Worm (Caenorhabditis elegans) whole organism, young adult: ENCODE data around the gene ZK354.9.
"Not testable (repeated sequence)": the region's sequence is repeated elsewhere in the genome, so short reads cannot be mapped to it uniquely, and the experiment has no call there.

ENCODE experiments used
- C17E4.6 ChIP-seq: fragments of 200-800 bp; sonication (Bioruptor generic); IDR thresholded peaks from 2 replicates; pipeline ENCODE4 v1.3.6; 2022; ENCODE audit warnings: missing genetic modification reagents, missing genetic modification characterization, missing compliant biosample characterization
- D2030.7 ChIP-seq: fragments of 200-800 bp; sonication (Bioruptor generic); IDR thresholded peaks from 2 replicates; pipeline ENCODE4 v1.3.6; 2022; ENCODE audit warnings: missing genetic modification reagents, missing genetic modification characterization, missing compliant biosample characterization
- F10E7.11 ChIP-seq: sonication (generic microtip); optimal IDR thresholded peaks from 2 replicates; lab custom pipeline; 2017; ENCODE audit warnings: mild to moderate bottlenecking, missing genetic modification characterization, moderate library complexity, missing compliant biosample characterization
- F37B4.10 ChIP-seq: fragments of 200-800 bp; sonication (Bioruptor generic); IDR thresholded peaks from 2 replicates; pipeline ENCODE4 v1.3.6; 2022; ENCODE audit warnings: missing genetic modification characterization, missing compliant biosample characterization
- K11D2.4 ChIP-seq: fragments of 200-800 bp; sonication (Bioruptor generic); IDR thresholded peaks from 2 replicates; pipeline ENCODE4 v1.3.6; 2022; ENCODE audit warnings: missing genetic modification reagents, missing genetic modification characterization, missing compliant biosample characterization
- K12H6.12 ChIP-seq: fragments of 200-800 bp; sonication (Bioruptor generic); optimal IDR thresholded peaks from 2 replicates; lab custom pipeline; 2018; ENCODE audit warnings: mild to moderate bottlenecking, missing genetic modification characterization, missing compliant biosample characterization
- Y53F4B.3 ChIP-seq: fragments of 200-800 bp; sonication (Bioruptor generic); IDR thresholded peaks from 2 replicates; pipeline ENCODE4 v1.3.6; 2022; ENCODE audit warnings: missing genetic modification reagents, missing genetic modification characterization, missing compliant biosample characterization
- Y53G8AR.9 ChIP-seq: fragments of 200-800 bp; sonication (Bioruptor generic); conservative IDR thresholded peaks from 2 replicates; pipeline ENCODE4 v1.3.6; 2022; ENCODE audit warnings: missing genetic modification reagents, missing genetic modification characterization, missing compliant biosample characterization
- aptf-3 ChIP-seq: fragments of 200-800 bp; sonication (Bioruptor generic); IDR thresholded peaks from 2 replicates; pipeline ENCODE4 v1.3.6; 2022; ENCODE audit warnings: missing genetic modification characterization, missing compliant biosample characterization
- attf-3 ChIP-seq: fragments of 200-800 bp; sonication (Bioruptor generic); conservative IDR thresholded peaks from 2 replicates; pipeline ENCODE4 v1.3.6; 2022; ENCODE audit warnings: missing genetic modification reagents, missing genetic modification characterization, missing compliant biosample characterization
- bed-1 ChIP-seq: fragments of 200-800 bp; sonication (Bioruptor generic); IDR thresholded peaks from 2 replicates; pipeline ENCODE4 v1.3.6; 2022; ENCODE audit warnings: missing genetic modification reagents, missing genetic modification characterization, missing compliant biosample characterization
- ceh-91 ChIP-seq: fragments of 200-800 bp; sonication (Bioruptor generic); IDR thresholded peaks from 2 replicates; pipeline ENCODE4 v1.3.6; 2022; ENCODE audit warnings: missing genetic modification reagents, missing genetic modification characterization, missing compliant biosample characterization
- chd-7 ChIP-seq: sonication (generic microtip); optimal IDR thresholded peaks from 2 replicates; lab custom pipeline; 2016; ENCODE audit warnings: mild to moderate bottlenecking, missing genetic modification characterization, moderate library complexity, missing compliant biosample characterization
- egrh-3 ChIP-seq: fragments of 200-800 bp; sonication (Bioruptor generic); IDR thresholded peaks from 2 replicates; pipeline ENCODE4 v1.3.6; 2022; ENCODE audit warnings: missing genetic modification reagents, missing genetic modification characterization, missing compliant biosample characterization
- ekl-4 ChIP-seq: fragments of 200-800 bp; sonication (Bioruptor generic); IDR thresholded peaks from 2 replicates; pipeline ENCODE4 v1.3.6; 2022; ENCODE audit warnings: missing genetic modification reagents, missing genetic modification characterization, missing compliant biosample characterization
- fkh-3 ChIP-seq: sonication (generic microtip); optimal IDR thresholded peaks from 2 replicates; lab custom pipeline; 2016; ENCODE audit warnings: mild to moderate bottlenecking, missing genetic modification characterization, missing compliant biosample characterization
- hmg-1.2 ChIP-seq: fragments of 200-800 bp; sonication (Bioruptor generic); IDR thresholded peaks from 2 replicates; pipeline ENCODE4 v1.3.6; 2022; ENCODE audit warnings: missing genetic modification reagents, missing genetic modification characterization, missing compliant biosample characterization
- hrde-1 ChIP-seq: sonication (generic microtip); optimal IDR thresholded peaks from 2 replicates; lab custom pipeline; 2016; ENCODE audit warnings: missing genetic modification characterization, mild to moderate bottlenecking, missing compliant biosample characterization, moderate library complexity, missing genotype, missing genetic modification reagents, borderline replicate concordance
- madf-8 ChIP-seq: fragments of 200-800 bp; sonication (Bioruptor generic); conservative IDR thresholded peaks from 2 replicates; pipeline ENCODE4 v1.3.6; 2022; ENCODE audit warnings: missing genetic modification reagents, missing genetic modification characterization, missing compliant biosample characterization
- mes-4 ChIP-seq: sonication (generic microtip); optimal IDR thresholded peaks from 2 replicates; lab custom pipeline; 2016; ENCODE audit warnings: missing genotype, missing genetic modification characterization, missing compliant biosample characterization
- nhr-120 ChIP-seq: fragments of 200-800 bp; sonication (Bioruptor generic); IDR thresholded peaks from 2 replicates; pipeline ENCODE4 v1.3.6; 2022; ENCODE audit warnings: missing genetic modification characterization, missing compliant biosample characterization
- nhr-27 ChIP-seq: fragments of 200-800 bp; sonication (Bioruptor generic); optimal IDR thresholded peaks from 2 replicates; lab custom pipeline; 2018; ENCODE audit warnings: mild to moderate bottlenecking, missing genetic modification characterization, moderate library complexity, missing compliant biosample characterization
- snpc-1.3 ChIP-seq: sonication (generic microtip); optimal IDR thresholded peaks from 2 replicates; lab custom pipeline; 2017; ENCODE audit warnings: missing genetic modification characterization, mild to moderate bottlenecking, missing compliant biosample characterization, antibody characterized with exemption, moderate library complexity, missing genotype, missing genetic modification reagents; ENCODE audit not compliant: insufficient read depth
- snpc-3.4 ChIP-seq: sonication (generic microtip); optimal IDR thresholded peaks from 2 replicates; lab custom pipeline; 2017; ENCODE audit warnings: missing genetic modification characterization, mild to moderate bottlenecking, missing compliant biosample characterization, antibody characterized with exemption, moderate library complexity, missing genotype, missing genetic modification reagents
- sptf-2 ChIP-seq: fragments of 200-800 bp; sonication (Bioruptor generic); optimal IDR thresholded peaks from 2 replicates; lab custom pipeline; 2018; ENCODE audit warnings: mild to moderate bottlenecking, missing genetic modification characterization, missing compliant biosample characterization
- tbp1 ChIP-seq: fragments of 200-800 bp; sonication (Bioruptor generic); optimal IDR thresholded peaks from 2 replicates; lab custom pipeline; 2018; ENCODE audit warnings: mild to moderate bottlenecking, missing genetic modification characterization, missing compliant biosample characterization
- tbx-9 ChIP-seq: sonication (generic microtip); optimal IDR thresholded peaks from 2 replicates; lab custom pipeline; 2016; ENCODE audit warnings: borderline replicate concordance, missing genetic modification characterization, inconsistent platforms, missing compliant biosample characterization
- unc-130 ChIP-seq: sonication (generic microtip); optimal IDR thresholded peaks from 2 replicates; lab custom pipeline; 2016; ENCODE audit warnings: missing genetic modification reagents, missing genetic modification characterization, missing compliant biosample characterization
- zfh-2 ChIP-seq: fragments of 200-800 bp; sonication (Bioruptor generic); conservative IDR thresholded peaks from 2 replicates; pipeline ENCODE4 v1.3.6; 2022; ENCODE audit warnings: missing genetic modification reagents, missing genetic modification characterization, missing compliant biosample characterization
- zim-3 ChIP-seq: sonication (generic microtip); optimal IDR thresholded peaks from 2 replicates; lab custom pipeline; 2017; ENCODE audit warnings: mild to moderate bottlenecking, missing genetic modification characterization, moderate library complexity, missing compliant biosample characterization
- ztf-26 ChIP-seq: sonication (generic microtip); optimal IDR thresholded peaks from 2 replicates; lab custom pipeline; 2017; ENCODE audit warnings: missing genetic modification characterization, missing compliant biosample characterization

The ZK354.9 gene

ce11 chrIV:5299138-5299537, 8.8 kb downstream of the ZK354.9 start:
- TF ChIP-seq Y53F4B.3 (GFP tag; lab: Robert Waterston, UW) (peak; percentile 58; the same call in 1 of the 2 replicates), egrh-3 (GFP tag; lab: Robert Waterston, UW) (peak; percentile 70)

ce11 chrIV:5297436-5298012, 10.4 kb downstream of the ZK354.9 start, which contains the start of the genes ZK354.6 and msp-113:
ZK354.6 (minus strand) TSS chrIV:5297536.
msp-113 (plus strand) TSS chrIV:5297962.
- no peak for TF ChIP-seq fkh-3 (tag; lab: Kevin White, UChicago)

ce11 chrIV:5295240-5295639, 12.7 kb downstream of the ZK354.9 start, which contains the start of gene msp-51:
msp-51 (minus strand) TSS chrIV:5295340.
- not testable (repeated sequence) for TF ChIP-seq sptf-2; zim-3; fkh-3 (tag; lab: Kevin White, UChicago)
- TF ChIP-seq, all 124 proteins: peak for 0; not testable (repeated sequence) for 124

- TF ChIP-seq zfh-2 (GFP tag; lab: Robert Waterston, UW), result no peak
- no peak for TF ChIP-seq mes-4 (tag; lab: Kevin White, UChicago)
- no peak for TF ChIP-seq F37B4.10
- no peak for TF ChIP-seq Y53G8AR.9
- no peak for TF ChIP-seq D2030.7 (GFP tag; lab: Robert Waterston, UW)
- TF ChIP-seq ekl-4 (GFP tag; lab: Robert Waterston, UW), result no peak
- TF ChIP-seq aptf-3 (GFP tag; lab: Robert Waterston, UW), result no peak
- no peak for TF ChIP-seq K12H6.12 (tag; lab: Kevin White, UChicago)
- no peak for TF ChIP-seq K11D2.4 (GFP tag; lab: Robert Waterston, UW)
- no peak for TF ChIP-seq hrde-1 (tag; lab: Kevin White, UChicago)
- no peak for TF ChIP-seq nhr-120 (GFP tag; lab: Robert Waterston, UW)
- TF ChIP-seq snpc-3.4 (tag; lab: Kevin White, UChicago), result no peak
- no peak for TF ChIP-seq tbp1 (GFP tag; lab: Kevin White, UChicago)
- TF ChIP-seq chd-7 (tag; lab: Kevin White, UChicago), result no peak
- TF ChIP-seq tbx-9 (tag; lab: Kevin White, UChicago), result no peak
- no peak for TF ChIP-seq unc-130 (GFP tag; lab: Kevin White, UChicago)
- no peak for TF ChIP-seq hmg-1.2 (GFP tag; lab: Robert Waterston, UW)
- no peak for TF ChIP-seq bed-1
- no peak for TF ChIP-seq F10E7.11 (tag; lab: Kevin White, UChicago)
These were observed 13.5 kb downstream of the ZK354.9 start for ce11 chrIV:5294467-5294866.

- no peak for TF ChIP-seq madf-8
- no peak for TF ChIP-seq egrh-3 (GFP tag; lab: Robert Waterston, UW)
- TF ChIP-seq ztf-26 (tag; lab: Kevin White, UChicago), result no peak
- TF ChIP-seq C17E4.6 (GFP tag; lab: Robert Waterston, UW), result no peak
- TF ChIP-seq snpc-1.3 (tag; lab: Kevin White, UChicago), result no peak
- no peak for TF ChIP-seq ceh-91
- TF ChIP-seq attf-3 (GFP tag; lab: Robert Waterston, UW), result no peak
- TF ChIP-seq nhr-120 (GFP tag; lab: Robert Waterston, UW), result no peak
- TF ChIP-seq aptf-3 (GFP tag; lab: Robert Waterston, UW), result no peak
- TF ChIP-seq nhr-27 (tag; lab: Kevin White, UChicago), result no peak
These were observed 16.7 kb downstream of the ZK354.9 start for ce11 chrIV:5291207-5291606.
